Worm (Caenorhabditis elegans): ENCODE measurements around the gene T10G3.8.
A peak's percentile ranks its signal among the peaks of the same experiment; 100 is the strongest.

Gene T10G3.8

ce11 chrV:13499227-13499626 is 23.0 kb upstream of the T10G3.8 start:
- TF ChIP-seq egl-27 (tag; optimal IDR thresholded peaks at IDR 0.05) (no peak), lsy-12 (tag; optimal IDR thresholded peaks at IDR 0.05) (no peak), sea-2 (GFP tag; optimal IDR thresholded peaks at IDR 0.05) (no peak), pqm-1 (tag; optimal IDR thresholded peaks at IDR 0.05) (no peak), mml-1 (tag; optimal IDR thresholded peaks at IDR 0.05) (no peak), aly-2 (tag; optimal IDR thresholded peaks at IDR 0.05) (no peak), ztf-11 (tag; optimal IDR thresholded peaks at IDR 0.05) (no peak), ceh-16 (tag; optimal IDR thresholded peaks at IDR 0.05) (no peak), hmg-11 (tag; optimal IDR thresholded peaks at IDR 0.05) (no peak), unc-62 (GFP tag; optimal IDR thresholded peaks at IDR 0.05) (no peak), skn-1 (tag; optimal IDR thresholded peaks at IDR 0.05) (no peak), ZK546.5 (tag; optimal IDR thresholded peaks at IDR 0.05) (no peak), daf-12 (tag; optimal IDR thresholded peaks at IDR 0.05) (no peak), lin-15B (tag; optimal IDR thresholded peaks at IDR 0.05) (no peak), tbx-2 (tag; optimal IDR thresholded peaks at IDR 0.05) (no peak), fos-1 (tag; optimal IDR thresholded peaks at IDR 0.05) (no peak), elt-3 (tag; optimal IDR thresholded peaks at IDR 0.05) (no peak), ceh-9 (tag; optimal IDR thresholded peaks at IDR 0.05) (no peak)

ce11 chrV:13497322-13497847 is 21.1 kb upstream of the T10G3.8 start, which contains the start of the genes eea-1 and gut-2:
Gene eea-1 (minus strand): TSS chrV:13497372.
Gene gut-2 (plus strand): TSS chrV:13497690.
- TF ChIP-seq snpc-4 (tag; optimal IDR thresholded peaks at IDR 0.05) (peak; percentile 79), lin-39 (tag; optimal IDR thresholded peaks at IDR 0.05) (peak; percentile 8), lsy-12 (tag; optimal IDR thresholded peaks at IDR 0.05) (no peak), egl-5 (tag; optimal IDR thresholded peaks at IDR 0.05) (peak; percentile 60), nhr-25 (tag; optimal IDR thresholded peaks at IDR 0.05) (peak; percentile 73), elt-2 (tag; optimal IDR thresholded peaks at IDR 0.05) (peak; percentile 14), ztf-4 (tag; optimal IDR thresholded peaks at IDR 0.05) (no peak), pha-4 (tag; optimal IDR thresholded peaks at IDR 0.05) (peak; percentile 92), lin-15B (tag; optimal IDR thresholded peaks at IDR 0.05) (peak; percentile 77), egl-27 (tag; optimal IDR thresholded peaks at IDR 0.05) (no peak), nhr-43 (tag; optimal IDR thresholded peaks at IDR 0.05; ENCODE audit: poor library complexity, severe bottlenecking) (peak; percentile 74), hmg-11 (tag; optimal IDR thresholded peaks at IDR 0.05) (peak; percentile 74), fkh-10 (GFP tag; optimal IDR thresholded peaks at IDR 0.05) (no peak), ceh-28 (tag; optimal IDR thresholded peaks at IDR 0.05) (peak; percentile 40), nhr-23 (tag; optimal IDR thresholded peaks at IDR 0.05) (peak; percentile 86), nfya-1 (tag; optimal IDR thresholded peaks at IDR 0.05; ENCODE audit: insufficient read depth) (peak; percentile 69), ama-1 (optimal IDR thresholded peaks at IDR 0.05) (peak; percentile 19)

ce11 chrV:13489830-13490229 is 13.6 kb upstream of the T10G3.8 start, which contains the start of gene T10G3.3:
Gene T10G3.3 (minus strand): TSS chrV:13490199.
- TF ChIP-seq aly-2 (tag; optimal IDR thresholded peaks at IDR 0.05) (no peak), elt-1 (tag; optimal IDR thresholded peaks at IDR 0.05) (peak; percentile 90), ceh-82 (tag; optimal IDR thresholded peaks at IDR 0.05) (no peak), mdl-1 (tag; optimal IDR thresholded peaks at IDR 0.05) (no peak), nhr-76 (tag; optimal IDR thresholded peaks at IDR 0.05) (no peak), nhr-11 (tag; optimal IDR thresholded peaks at IDR 0.05) (no peak), sea-2 (GFP tag; optimal IDR thresholded peaks at IDR 0.05) (no peak), nhr-67 (tag; optimal IDR thresholded peaks at IDR 0.05) (no peak), ama-1 (optimal IDR thresholded peaks at IDR 0.05) (no peak), ztf-11 (tag; optimal IDR thresholded peaks at IDR 0.05) (no peak), unc-39 (tag; optimal IDR thresholded peaks at IDR 0.05) (no peak), nfya-1 (tag; optimal IDR thresholded peaks at IDR 0.05; ENCODE audit: insufficient read depth) (no peak), ceh-28 (tag; optimal IDR thresholded peaks at IDR 0.05) (no peak), pqm-1 (tag; optimal IDR thresholded peaks at IDR 0.05) (no peak), fkh-10 (GFP tag; optimal IDR thresholded peaks at IDR 0.05) (no peak), egl-27 (tag; optimal IDR thresholded peaks at IDR 0.05) (no peak), nhr-43 (tag; optimal IDR thresholded peaks at IDR 0.05; ENCODE audit: poor library complexity, severe bottlenecking) (peak; percentile 2), nhr-77 (tag; optimal IDR thresholded peaks at IDR 0.05) (no peak), nhr-25 (tag; optimal IDR thresholded peaks at IDR 0.05) (peak; percentile 69), lin-39 (tag; optimal IDR thresholded peaks at IDR 0.05) (no peak), nhr-23 (tag; optimal IDR thresholded peaks at IDR 0.05) (peak; percentile 39), fkh-2 (tag; optimal IDR thresholded peaks at IDR 0.05) (no peak), hmg-11 (tag; optimal IDR thresholded peaks at IDR 0.05) (no peak), unc-62 (GFP tag; optimal IDR thresholded peaks at IDR 0.05) (no peak), zag-1 (tag; optimal IDR thresholded peaks at IDR 0.05) (no peak)

All from whole organism, L3 larva.